Worm (Caenorhabditis elegans) whole organism, mixed stage, embryonic: Measurements from ENCODE around the gene cyp-34A6.

Experiments used
- bed-3 ChIP-seq: fragments of 200-800 bp; sonication (Bioruptor generic); optimal IDR thresholded peaks from 3 replicates; lab custom pipeline; 2018; ENCODE audit warnings: mild to moderate bottlenecking, missing genetic modification characterization, moderate library complexity, missing compliant biosample characterization
- blmp-1 ChIP-seq: fragments of 150-350 bp; optimal IDR thresholded peaks from 2 replicates; lab custom pipeline; 2014; ENCODE audit warnings: missing biosample characterization, missing genetic modification characterization
- ceh-39 ChIP-seq: fragments of 150-350 bp; optimal IDR thresholded peaks from 2 replicates; lab custom pipeline; 2014; ENCODE audit warnings: missing biosample characterization, missing genetic modification characterization
- ceh-43 ChIP-seq: fragments of 200-800 bp; sonication (Bioruptor generic); optimal IDR thresholded peaks from 2 replicates; lab custom pipeline; 2018; ENCODE audit warnings: mild to moderate bottlenecking, missing genetic modification characterization, moderate library complexity, missing compliant biosample characterization
- ceh-83 ChIP-seq: fragments of 200-800 bp; sonication (Bioruptor generic); optimal IDR thresholded peaks from 2 replicates; lab custom pipeline; 2018; ENCODE audit warnings: mild to moderate bottlenecking, missing genetic modification characterization, missing compliant biosample characterization
- cnd-1 ChIP-seq: fragments of 200-800 bp; sonication (Bioruptor generic); optimal IDR thresholded peaks from 2 replicates; lab custom pipeline; 2018; ENCODE audit warnings: mild to moderate bottlenecking, missing genetic modification characterization, missing compliant biosample characterization
- drap-1 ChIP-seq: fragments of 200-800 bp; sonication (Bioruptor generic); optimal IDR thresholded peaks from 3 replicates; lab custom pipeline; 2018; ENCODE audit warnings: mild to moderate bottlenecking, missing genetic modification characterization, missing compliant biosample characterization
- elt-1 ChIP-seq: sonication (generic microtip); optimal IDR thresholded peaks from 2 replicates; lab custom pipeline; 2017; ENCODE audit warnings: missing genetic modification characterization, mild to moderate bottlenecking, missing compliant biosample characterization, antibody characterized with exemption, moderate library complexity, borderline replicate concordance; ENCODE audit not compliant: insufficient read depth
- elt-3 ChIP-seq: fragments of 150-350 bp; optimal IDR thresholded peaks from 2 replicates; lab custom pipeline; 2014; ENCODE audit warnings: missing biosample characterization, missing genetic modification characterization
- flh-1 ChIP-seq: fragments of 200-800 bp; sonication (Bioruptor generic); optimal IDR thresholded peaks from 2 replicates; lab custom pipeline; 2018; ENCODE audit warnings: mild to moderate bottlenecking, missing genetic modification characterization, moderate library complexity, missing compliant biosample characterization
- ham-2 ChIP-seq: fragments of 200-800 bp; sonication (Bioruptor generic); optimal IDR thresholded peaks from 2 replicates; lab custom pipeline; 2018; ENCODE audit warnings: mild to moderate bottlenecking, missing genetic modification characterization, missing compliant biosample characterization
- hlh-1 ChIP-seq: fragments of 150-350 bp; optimal IDR thresholded peaks from 2 replicates; lab custom pipeline; 2014; ENCODE audit warnings: missing biosample characterization, missing genetic modification reagents, missing genetic modification characterization
- lin-13 ChIP-seq: fragments of 150-350 bp; optimal IDR thresholded peaks from 2 replicates; lab custom pipeline; 2014; ENCODE audit warnings: missing biosample characterization, missing genetic modification characterization
- lin-32 ChIP-seq: fragments of 200-800 bp; sonication (Bioruptor generic); optimal IDR thresholded peaks from 2 replicates; lab custom pipeline; 2018; ENCODE audit warnings: mild to moderate bottlenecking, missing genetic modification characterization, missing compliant biosample characterization
- lsy-2 ChIP-seq: fragments of 150-350 bp; optimal IDR thresholded peaks from 2 replicates; lab custom pipeline; 2014; ENCODE audit warnings: missing biosample characterization, missing genetic modification characterization
- mab-5 ChIP-seq: fragments of 150-350 bp; optimal IDR thresholded peaks from 2 replicates; lab custom pipeline; 2014; ENCODE audit warnings: missing biosample characterization, missing genetic modification characterization
- mep-1 ChIP-seq: fragments of 150-350 bp; optimal IDR thresholded peaks from 2 replicates; lab custom pipeline; 2017; ENCODE audit warnings: missing biosample characterization, missing genetic modification reagents, missing genetic modification characterization, inconsistent platforms
- mls-2 ChIP-seq: sonication (generic microtip); optimal IDR thresholded peaks from 2 replicates; lab custom pipeline; 2016; ENCODE audit warnings: mild to moderate bottlenecking, missing genetic modification characterization, moderate library complexity, missing compliant biosample characterization
- nhr-12 ChIP-seq: fragments of 150-350 bp; optimal IDR thresholded peaks from 2 replicates; lab custom pipeline; 2014; ENCODE audit warnings: missing biosample characterization, missing genetic modification characterization
- nhr-2 ChIP-seq: fragments of 150-350 bp; optimal IDR thresholded peaks from 2 replicates; lab custom pipeline; 2014; ENCODE audit warnings: missing biosample characterization, missing genetic modification characterization
- nhr-237 ChIP-seq: fragments of 150-350 bp; optimal IDR thresholded peaks from 2 replicates; lab custom pipeline; 2014; ENCODE audit warnings: missing biosample characterization, missing genetic modification characterization
- nhr-28 ChIP-seq: fragments of 150-350 bp; optimal IDR thresholded peaks from 2 replicates; lab custom pipeline; 2014; ENCODE audit warnings: missing biosample characterization, missing genetic modification characterization
- nhr-76 ChIP-seq: sonication (generic microtip); optimal IDR thresholded peaks from 2 replicates; lab custom pipeline; 2017; ENCODE audit warnings: missing biosample characterization, missing genetic modification characterization
- pha-4 ChIP-seq: fragments of 150-350 bp; optimal IDR thresholded peaks from 2 replicates; lab custom pipeline; 2018; ENCODE audit warnings: missing biosample characterization, missing genetic modification reagents, missing genetic modification characterization
- sem-2 ChIP-seq: fragments of 200-800 bp; sonication (Bioruptor generic); optimal IDR thresholded peaks from 2 replicates; lab custom pipeline; 2018; ENCODE audit warnings: mild to moderate bottlenecking, missing genetic modification characterization, missing compliant biosample characterization
- snpc-4 ChIP-seq: fragments of 150-350 bp; optimal IDR thresholded peaks from 2 replicates; lab custom pipeline; 2014; ENCODE audit warnings: missing biosample characterization, missing genetic modification characterization
- sptf-1 ChIP-seq: sonication (generic microtip); optimal IDR thresholded peaks from 2 replicates; lab custom pipeline; 2017; ENCODE audit warnings: mild to moderate bottlenecking, missing genetic modification characterization, moderate library complexity, missing compliant biosample characterization
- tbx-8 ChIP-seq: fragments of 200-800 bp; sonication (Bioruptor generic); optimal IDR thresholded peaks from 2 replicates; lab custom pipeline; 2018; ENCODE audit warnings: mild to moderate bottlenecking, missing genetic modification characterization, moderate library complexity, missing compliant biosample characterization
- unc-120 ChIP-seq: sonication (generic microtip); optimal IDR thresholded peaks from 2 replicates; lab custom pipeline; 2017; ENCODE audit warnings: missing genetic modification characterization, missing compliant biosample characterization; ENCODE audit not compliant: poor library complexity, severe bottlenecking
- unc-62 ChIP-seq: fragments of 150-350 bp; optimal IDR thresholded peaks from 2 replicates; lab custom pipeline; 2014; ENCODE audit warnings: missing biosample characterization, missing genetic modification reagents, missing genetic modification characterization
- zip-8 ChIP-seq: fragments of 150-350 bp; optimal IDR thresholded peaks from 2 replicates; lab custom pipeline; 2014; ENCODE audit warnings: missing biosample characterization, missing genetic modification characterization
- ztf-11 ChIP-seq: fragments of 150-350 bp; optimal IDR thresholded peaks from 2 replicates; lab custom pipeline; 2014; ENCODE audit warnings: missing biosample characterization, missing genetic modification characterization

Gene cyp-34A6

ce11 chrV:3927522-3927921 lies 33.6 kb downstream of the cyp-34A6 start:
- TF ChIP-seq ztf-11 (tag; lab: Kevin White, UChicago) (no peak), elt-3 (tag; lab: Kevin White, UChicago) (no peak), pha-4 (tag; lab: Kevin White, UChicago) (no peak), snpc-4 (tag; lab: Kevin White, UChicago) (no peak), nhr-237 (tag; lab: Kevin White, UChicago) (no peak), tbx-8 (GFP tag; lab: Kevin White, UChicago) (no peak), flh-1 (GFP tag; lab: Kevin White, UChicago) (no peak), lin-13 (tag; lab: Kevin White, UChicago) (no peak), lsy-2 (tag; lab: Kevin White, UChicago) (no peak), cnd-1 (tag; lab: Kevin White, UChicago) (no peak), nhr-2 (no peak), unc-62 (GFP tag; lab: Kevin White, UChicago) (no peak), lin-32 (GFP tag; lab: Kevin White, UChicago) (no peak), hlh-1 (tag; lab: Kevin White, UChicago) (no peak), mls-2 (tag; lab: Kevin White, UChicago) (no peak), nhr-12 (no peak), ceh-43 (no peak)

ce11 chrV:3922547-3922946 lies 38.6 kb downstream of the cyp-34A6 start:
- no peak for TF ChIP-seq nhr-237 (tag; lab: Kevin White, UChicago)
- no peak for TF ChIP-seq flh-1 (GFP tag; lab: Kevin White, UChicago)
- TF ChIP-seq ceh-83 (GFP tag; lab: Kevin White, UChicago): no peak
- no peak for TF ChIP-seq bed-3
- no peak for TF ChIP-seq nhr-28 (tag; lab: Kevin White, UChicago)
- no peak for TF ChIP-seq tbx-8 (GFP tag; lab: Kevin White, UChicago)
- no peak for TF ChIP-seq drap-1
- no peak for TF ChIP-seq lsy-2 (tag; lab: Kevin White, UChicago)
- TF ChIP-seq ztf-11 (tag; lab: Kevin White, UChicago): no peak
- no peak for TF ChIP-seq nhr-76
- TF ChIP-seq cnd-1 (tag; lab: Kevin White, UChicago): no peak
- TF ChIP-seq blmp-1 (tag; lab: Kevin White, UChicago): no peak
- no peak for TF ChIP-seq elt-3 (tag; lab: Kevin White, UChicago)
- TF ChIP-seq lin-32 (GFP tag; lab: Kevin White, UChicago): no peak
- no peak for TF ChIP-seq zip-8 (tag; lab: Kevin White, UChicago)
- TF ChIP-seq unc-62 (GFP tag; lab: Kevin White, UChicago): no peak
- no peak for TF ChIP-seq elt-1
- TF ChIP-seq mab-5: no peak
- no peak for TF ChIP-seq sem-2 (GFP tag; lab: Kevin White, UChicago)
- no peak for TF ChIP-seq nhr-12

DNA sequence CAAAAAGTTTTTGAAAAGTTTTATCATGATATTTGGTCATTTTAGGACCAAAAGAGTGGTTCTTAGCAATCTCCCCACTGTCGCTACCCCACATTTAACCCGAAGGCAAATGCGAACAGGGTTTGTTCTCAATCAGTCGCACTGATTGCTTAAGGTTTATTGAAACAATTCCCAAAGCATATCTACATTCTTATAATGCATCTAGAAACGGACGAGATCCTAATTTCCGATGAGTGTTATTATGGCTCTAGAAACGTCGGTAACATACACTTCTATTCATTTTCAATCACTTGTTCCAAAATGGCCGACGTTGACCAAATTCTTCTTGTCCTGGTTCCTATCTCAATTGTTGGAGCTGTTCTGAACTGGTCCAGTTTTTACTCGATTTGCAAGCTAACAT lies 39.5 kb downstream of the cyp-34A6 start, which contains the start of gene srx-65:
TSS of gene srx-65 (plus strand) at position 301 of the 400 bp plus-strand sequence.
- TF ChIP-seq mab-5: no peak
- no peak for TF ChIP-seq nhr-237 (tag; lab: Kevin White, UChicago)
- TF ChIP-seq unc-62 (GFP tag; lab: Kevin White, UChicago): no peak
- TF ChIP-seq drap-1: no peak
- TF ChIP-seq ham-2: no peak
- no peak for TF ChIP-seq bed-3
- no peak for TF ChIP-seq lin-32 (GFP tag; lab: Kevin White, UChicago)
- no peak for TF ChIP-seq blmp-1 (tag; lab: Kevin White, UChicago)
- TF ChIP-seq hlh-1 (tag; lab: Kevin White, UChicago): no peak
- no peak for TF ChIP-seq sptf-1 (tag; lab: Kevin White, UChicago)
- no peak for TF ChIP-seq cnd-1 (tag; lab: Kevin White, UChicago)
- no peak for TF ChIP-seq tbx-8 (GFP tag; lab: Kevin White, UChicago)

ce11 chrV:3919289-3919688 lies 41.8 kb downstream of the cyp-34A6 start, which contains the start of gene srx-66:
Gene srx-66, plus strand, starts transcription at chrV:3919589.
- TF ChIP-seq unc-120 (tag; lab: Kevin White, UChicago): no peak
- no peak for TF ChIP-seq snpc-4 (tag; lab: Kevin White, UChicago)
- no peak for TF ChIP-seq elt-1
- no peak for TF ChIP-seq ceh-43
- no peak for TF ChIP-seq ham-2
- TF ChIP-seq ceh-39 (tag; lab: Kevin White, UChicago): no peak
- TF ChIP-seq nhr-237 (tag; lab: Kevin White, UChicago): no peak
- TF ChIP-seq lin-13 (tag; lab: Kevin White, UChicago): no peak
- no peak for TF ChIP-seq flh-1 (GFP tag; lab: Kevin White, UChicago)
- no peak for TF ChIP-seq nhr-12
- TF ChIP-seq sptf-1 (tag; lab: Kevin White, UChicago): no peak
- TF ChIP-seq lin-32 (GFP tag; lab: Kevin White, UChicago): no peak
- TF ChIP-seq mab-5: no peak
- no peak for TF ChIP-seq nhr-76
- TF ChIP-seq mep-1 (tag; lab: Kevin White, UChicago): no peak
- TF ChIP-seq bed-3: no peak
